Fruit fly (Drosophila melanogaster) ovary, adult (tissue): Measurements from ENCODE around the gene CG14352.

Experiments used
- CG17801 ChIP-seq: fragments of 200-800 bp; optimal IDR thresholded peaks from 2 replicates; lab custom pipeline; 2019; ENCODE audit warnings: missing biosample characterization, mild to moderate bottlenecking, missing genetic modification characterization, moderate library complexity; ENCODE audit not compliant: partially characterized antibody

The CG14352 gene

dm6 chr2L:1624750-1625149, 13.5 kb downstream of the CG14352 start:
- no peak for TF ChIP-seq CG17801

- no peak for TF ChIP-seq CG17801
Measured at dm6 chr2L:1627824-1628501, 16.8 kb downstream of the CG14352 start.

dm6 chr2L:1628502-1628864, 17.3 kb downstream of the CG14352 start:
- no peak for TF ChIP-seq CG17801

- TF ChIP-seq CG17801: no peak
Measured at dm6 chr2L:1629206-1629959, 18.2 kb downstream of the CG14352 start.

dm6 chr2L:1630576-1630975, 19.4 kb downstream of the CG14352 start:
- no peak for TF ChIP-seq CG17801

dm6 chr2L:1631441-1632313, 20.5 kb downstream of the CG14352 start:
- no peak for TF ChIP-seq CG17801

- TF ChIP-seq CG17801: no peak
Measured at dm6 chr2L:1632730-1633172, 21.5 kb downstream of the CG14352 start.

dm6 chr2L:1633397-1633796, 22.2 kb downstream of the CG14352 start:
- TF ChIP-seq CG17801: no peak

- TF ChIP-seq CG17801: no peak
Measured at dm6 chr2L:1634099-1634856, 23.1 kb downstream of the CG14352 start.

- no peak for TF ChIP-seq CG17801
Measured at dm6 chr2L:1636520-1636919, 25.3 kb downstream of the CG14352 start.

- no peak for TF ChIP-seq CG17801
Measured at dm6 chr2L:1637265-1637664, 26.1 kb downstream of the CG14352 start.

- TF ChIP-seq CG17801: no peak
Measured at dm6 chr2L:1637832-1638649, 26.8 kb downstream of the CG14352 start.

dm6 chr2L:1638650-1639549, 27.7 kb downstream of the CG14352 start:
- no peak for TF ChIP-seq CG17801

- TF ChIP-seq CG17801: no peak
Measured at dm6 chr2L:1643252-1643864, 32.1 kb downstream of the CG14352 start.
